Worm (Caenorhabditis elegans) whole organism, L3 larva: ENCODE data around the gene din-1.

ENCODE experiments used
- R02D3.7 ChIP-seq: fragments of 150-350 bp; optimal IDR thresholded peaks from 2 replicates; lab custom pipeline; 2014; ENCODE audit warnings: missing biosample characterization, missing genetic modification characterization
- ZK546.5 ChIP-seq: sonication (generic microtip); optimal IDR thresholded peaks from 2 replicates; lab custom pipeline; 2017; ENCODE audit warnings: missing biosample characterization, missing genetic modification characterization
- aly-2 ChIP-seq: fragments of 150-350 bp; optimal IDR thresholded peaks from 2 replicates; lab custom pipeline; 2014; ENCODE audit warnings: missing biosample characterization, missing genetic modification characterization
- ama-1 ChIP-seq: fragments of 150-350 bp; optimal IDR thresholded peaks from 2 replicates; lab custom pipeline; 2018
- ceh-16 ChIP-seq: sonication (generic microtip); optimal IDR thresholded peaks from 2 replicates; lab custom pipeline; 2017; ENCODE audit warnings: missing biosample characterization, missing genetic modification characterization
- ceh-28 ChIP-seq: fragments of 150-350 bp; optimal IDR thresholded peaks from 2 replicates; lab custom pipeline; 2014; ENCODE audit warnings: missing biosample characterization, missing genetic modification reagents, missing genetic modification characterization
- ceh-82 ChIP-seq: fragments of 150-350 bp; optimal IDR thresholded peaks from 2 replicates; lab custom pipeline; 2014; ENCODE audit warnings: missing biosample characterization, missing genetic modification characterization
- ceh-9 ChIP-seq: sonication (generic microtip); optimal IDR thresholded peaks from 2 replicates; lab custom pipeline; 2018; ENCODE audit warnings: missing biosample characterization, missing genetic modification characterization
- daf-12 ChIP-seq: fragments of 150-350 bp; optimal IDR thresholded peaks from 2 replicates; lab custom pipeline; 2014; ENCODE audit warnings: missing biosample characterization, missing genetic modification reagents, missing genetic modification characterization
- egl-27 ChIP-seq: sonication (generic microtip); optimal IDR thresholded peaks from 4 replicates; lab custom pipeline; 2017; ENCODE audit warnings: missing biosample characterization, missing genetic modification reagents, missing genetic modification characterization
- egl-5 ChIP-seq: fragments of 150-350 bp; optimal IDR thresholded peaks from 2 replicates; lab custom pipeline; 2017; ENCODE audit warnings: missing biosample characterization, missing genetic modification reagents, missing genetic modification characterization, inconsistent platforms
- elt-1 ChIP-seq: fragments of 150-350 bp; optimal IDR thresholded peaks from 2 replicates; lab custom pipeline; 2014; ENCODE audit warnings: missing biosample characterization, missing genetic modification characterization
- elt-2 ChIP-seq: sonication (generic microtip); optimal IDR thresholded peaks from 2 replicates; lab custom pipeline; 2016; ENCODE audit warnings: missing genetic modification reagents, mild to moderate bottlenecking, missing genetic modification characterization, missing compliant biosample characterization
- elt-3 ChIP-seq, 3 experiments: fragments of 150-350 bp in 1 of 3; sonication (generic microtip) in 2 of 3; optimal IDR thresholded peaks; 2 replicates in 2 of 3; 4 replicates in 1 of 3; lab custom pipeline; 2014 to 2017; ENCODE audit warnings: missing biosample characterization in 3 of 3, missing genetic modification characterization in 3 of 3
- eor-1 ChIP-seq, 2 experiments: fragments of 150-350 bp; optimal IDR thresholded peaks; 2 replicates each; lab custom pipeline; 2014 to 2018; ENCODE audit warnings: missing biosample characterization in 2 of 2, missing genetic modification characterization in 2 of 2
- fkh-10 ChIP-seq: sonication (generic microtip); optimal IDR thresholded peaks from 2 replicates; lab custom pipeline; 2017; ENCODE audit warnings: missing biosample characterization, missing genetic modification reagents, missing genetic modification characterization
- fkh-2 ChIP-seq: fragments of 150-350 bp; optimal IDR thresholded peaks from 2 replicates; lab custom pipeline; 2014; ENCODE audit warnings: missing biosample characterization, missing genetic modification reagents, missing genetic modification characterization
- fos-1 ChIP-seq: fragments of 150-350 bp; optimal IDR thresholded peaks from 2 replicates; lab custom pipeline; 2014; ENCODE audit warnings: missing biosample characterization, missing genetic modification characterization
- hmg-11 ChIP-seq: sonication (generic microtip); optimal IDR thresholded peaks from 2 replicates; lab custom pipeline; 2016; ENCODE audit warnings: missing genetic modification characterization, missing compliant biosample characterization
- jun-1 ChIP-seq: fragments of 150-350 bp; optimal IDR thresholded peaks from 2 replicates; lab custom pipeline; 2014; ENCODE audit warnings: missing biosample characterization, missing genetic modification reagents, missing genetic modification characterization
- lin-15B ChIP-seq: fragments of 150-350 bp; optimal IDR thresholded peaks from 2 replicates; lab custom pipeline; 2014; ENCODE audit warnings: missing biosample characterization, missing genetic modification characterization
- lin-39 ChIP-seq: fragments of 150-350 bp; optimal IDR thresholded peaks from 2 replicates; lab custom pipeline; 2018; ENCODE audit warnings: missing biosample characterization, missing genetic modification reagents, missing genetic modification characterization
- lsy-12 ChIP-seq: sonication (generic microtip); optimal IDR thresholded peaks from 2 replicates; lab custom pipeline; 2016; ENCODE audit warnings: mild to moderate bottlenecking, missing genetic modification characterization, missing compliant biosample characterization
- mdl-1 ChIP-seq: fragments of 150-350 bp; optimal IDR thresholded peaks from 2 replicates; lab custom pipeline; 2014; ENCODE audit warnings: missing biosample characterization, missing genetic modification characterization
- mml-1 ChIP-seq: fragments of 150-350 bp; sonication (generic microtip); optimal IDR thresholded peaks from 3 replicates; lab custom pipeline; 2014; ENCODE audit warnings: missing biosample characterization, missing genetic modification characterization
- nfya-1 ChIP-seq: sonication (generic microtip); optimal IDR thresholded peaks from 2 replicates; lab custom pipeline; 2017; ENCODE audit warnings: missing genetic modification characterization, mild to moderate bottlenecking, missing compliant biosample characterization, antibody characterized with exemption, moderate library complexity; ENCODE audit not compliant: insufficient read depth
- nhr-11 ChIP-seq: fragments of 150-350 bp; optimal IDR thresholded peaks from 2 replicates; lab custom pipeline; 2014; ENCODE audit warnings: missing biosample characterization, missing genetic modification characterization
- nhr-12 ChIP-seq: fragments of 150-350 bp; optimal IDR thresholded peaks from 2 replicates; lab custom pipeline; 2014; ENCODE audit warnings: missing biosample characterization, missing genetic modification characterization
- nhr-23 ChIP-seq: fragments of 150-350 bp; optimal IDR thresholded peaks from 2 replicates; lab custom pipeline; 2014; ENCODE audit warnings: missing biosample characterization, missing genetic modification reagents, missing genetic modification characterization
- nhr-237 ChIP-seq: fragments of 150-350 bp; optimal IDR thresholded peaks from 2 replicates; lab custom pipeline; 2014; ENCODE audit warnings: missing biosample characterization, missing genetic modification characterization
- nhr-25 ChIP-seq: sonication (generic microtip); optimal IDR thresholded peaks from 2 replicates; lab custom pipeline; 2017; ENCODE audit warnings: missing biosample characterization, missing genetic modification characterization
- nhr-28 ChIP-seq: fragments of 150-350 bp; optimal IDR thresholded peaks from 2 replicates; lab custom pipeline; 2014; ENCODE audit warnings: missing biosample characterization, missing genetic modification characterization
- nhr-43 ChIP-seq: sonication (generic microtip); optimal IDR thresholded peaks from 2 replicates; lab custom pipeline; 2016; ENCODE audit warnings: mild to moderate bottlenecking, missing genetic modification characterization, missing compliant biosample characterization; ENCODE audit not compliant: poor library complexity, severe bottlenecking
- nhr-67 ChIP-seq: fragments of 150-350 bp; optimal IDR thresholded peaks from 2 replicates; lab custom pipeline; 2014; ENCODE audit warnings: missing biosample characterization, missing genetic modification characterization
- nhr-76 ChIP-seq: fragments of 150-350 bp; sonication (generic microtip); optimal IDR thresholded peaks from 5 replicates; lab custom pipeline; 2014; ENCODE audit warnings: missing biosample characterization, missing genetic modification characterization
- nhr-77 ChIP-seq: fragments of 150-350 bp; optimal IDR thresholded peaks from 2 replicates; lab custom pipeline; 2014; ENCODE audit warnings: missing biosample characterization, missing genetic modification characterization
- pha-4 ChIP-seq: fragments of 150-350 bp; optimal IDR thresholded peaks from 2 replicates; lab custom pipeline; 2014; ENCODE audit warnings: missing biosample characterization, missing genetic modification reagents, missing genetic modification characterization
- pqm-1 ChIP-seq: fragments of 150-350 bp; optimal IDR thresholded peaks from 2 replicates; lab custom pipeline; 2017; ENCODE audit warnings: missing biosample characterization, missing genetic modification characterization, inconsistent platforms
- sea-2 ChIP-seq: fragments of 150-350 bp; sonication (generic microtip); optimal IDR thresholded peaks from 4 replicates; lab custom pipeline; 2014; ENCODE audit warnings: missing biosample characterization, missing genetic modification reagents, missing genetic modification characterization
- skn-1 ChIP-seq: fragments of 150-350 bp; optimal IDR thresholded peaks from 2 replicates; lab custom pipeline; 2014; ENCODE audit warnings: missing biosample characterization, missing genetic modification characterization
- snpc-4 ChIP-seq: fragments of 150-350 bp; optimal IDR thresholded peaks from 2 replicates; lab custom pipeline; 2014; ENCODE audit warnings: missing biosample characterization, missing genetic modification characterization
- tbx-2 ChIP-seq: sonication (generic microtip); optimal IDR thresholded peaks from 2 replicates; lab custom pipeline; 2016; ENCODE audit warnings: mild to moderate bottlenecking, missing genetic modification characterization, missing compliant biosample characterization
- unc-39 ChIP-seq: sonication (generic microtip); optimal IDR thresholded peaks from 4 replicates; lab custom pipeline; 2017; ENCODE audit warnings: missing biosample characterization, missing genetic modification characterization
- unc-62 ChIP-seq: fragments of 150-350 bp; sonication (generic microtip); optimal IDR thresholded peaks from 4 replicates; lab custom pipeline; 2014; ENCODE audit warnings: missing biosample characterization, missing genetic modification reagents, missing genetic modification characterization
- zag-1 ChIP-seq: fragments of 150-350 bp; optimal IDR thresholded peaks from 2 replicates; lab custom pipeline; 2014; ENCODE audit warnings: missing biosample characterization, missing genetic modification characterization
- ztf-11 ChIP-seq: fragments of 150-350 bp; optimal IDR thresholded peaks from 2 replicates; lab custom pipeline; 2014; ENCODE audit warnings: missing biosample characterization, missing genetic modification characterization
- ztf-4 ChIP-seq: fragments of 150-350 bp; optimal IDR thresholded peaks from 2 replicates; lab custom pipeline; 2014; ENCODE audit warnings: missing biosample characterization, missing genetic modification characterization

The din-1 gene

DNA sequence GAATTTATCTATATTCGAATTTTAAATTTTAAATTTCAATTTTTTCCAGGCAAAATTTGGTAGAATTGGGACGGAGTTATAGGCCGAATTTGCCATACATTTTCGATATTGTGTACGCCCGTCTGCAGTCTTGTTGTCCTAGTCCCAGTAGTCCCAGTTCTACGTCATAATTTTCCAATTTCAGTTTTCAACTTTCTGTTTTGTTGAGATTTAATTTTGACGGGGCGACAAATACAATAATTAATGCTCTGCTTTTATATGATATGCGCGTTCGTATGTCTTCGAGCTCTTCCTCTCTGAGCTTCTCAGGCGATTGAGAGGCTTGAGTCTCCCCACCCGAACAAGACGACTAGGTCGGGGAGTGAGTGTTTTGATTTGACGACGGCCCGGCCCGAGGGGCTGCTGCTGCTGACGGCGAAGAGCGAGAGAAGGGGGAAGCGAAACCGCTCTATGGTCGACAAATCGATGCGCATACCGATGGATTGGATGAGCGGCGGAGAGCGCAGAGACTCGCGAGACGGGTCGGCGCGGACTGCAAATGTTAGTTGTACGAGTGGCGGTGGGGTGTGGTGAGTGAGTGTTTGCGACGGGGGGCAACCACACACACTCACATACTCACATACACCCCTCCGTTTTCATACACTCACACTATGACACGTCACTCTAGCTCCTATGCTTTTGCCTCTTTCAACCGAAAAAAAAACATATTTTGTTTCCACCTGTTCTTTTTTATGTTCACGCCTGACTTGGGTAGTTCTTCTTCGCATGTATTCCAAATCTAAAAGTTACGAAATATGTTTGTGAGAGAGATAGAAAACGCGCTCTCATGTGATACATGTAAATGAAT, 1.5 kb upstream of the din-1 start:
- TF ChIP-seq nhr-11 (tag; lab: Kevin White, UChicago): peak; percentile 81
- no peak for TF ChIP-seq ztf-11
- TF ChIP-seq nhr-76 (tag; lab: Kevin White, UChicago): no peak
- peak; percentile 80 for TF ChIP-seq unc-62
- peak; percentile 72 for TF ChIP-seq nhr-25 (tag; lab: Kevin White, UChicago)
- peak; percentile 40 for TF ChIP-seq egl-27
- peak; percentile 54 for TF ChIP-seq R02D3.7 (tag; lab: Kevin White, UChicago)
- peak; percentile 9 for TF ChIP-seq nhr-43 (tag; lab: Kevin White, UChicago)
- TF ChIP-seq sea-2 (GFP tag; lab: Kevin White, UChicago): peak; percentile 96
- TF ChIP-seq tbx-2: peak; percentile 10
- peak; percentile 91 for TF ChIP-seq ama-1 (lab: Kevin White, UChicago)
- TF ChIP-seq elt-2 (tag; lab: Kevin White, UChicago): peak; percentile 75
- peak; percentile 50 for TF ChIP-seq fos-1 (tag; lab: Kevin White, UChicago)
- TF ChIP-seq eor-1 (tag; optimal IDR thresholded peaks at IDR 0.05; lab: Kevin White, UChicago): no peak
- no peak for TF ChIP-seq ZK546.5 (tag; lab: Kevin White, UChicago)
- TF ChIP-seq lin-39 (tag; lab: Kevin White, UChicago): peak; percentile 99
- TF ChIP-seq egl-5 (tag; lab: Kevin White, UChicago): no peak
- no peak for TF ChIP-seq elt-1 (tag; lab: Kevin White, UChicago)
- TF ChIP-seq lin-15B (tag; lab: Kevin White, UChicago): peak; percentile 72
- TF ChIP-seq pha-4 (tag; lab: Kevin White, UChicago): peak; percentile 89
- TF ChIP-seq nhr-77 (tag; lab: Kevin White, UChicago): no peak
- TF ChIP-seq fkh-10 (GFP tag; lab: Kevin White, UChicago): no peak
- TF ChIP-seq pqm-1 (tag; lab: Kevin White, UChicago): peak; percentile 55
- no peak for TF ChIP-seq nhr-28 (tag; lab: Kevin White, UChicago)
- peak; percentile 89 for TF ChIP-seq nfya-1 (tag; lab: Kevin White, UChicago)
- peak; percentile 46 for TF ChIP-seq snpc-4 (tag; lab: Kevin White, UChicago)
- peak; percentile 81 for TF ChIP-seq lsy-12
- peak; percentile 86 for TF ChIP-seq jun-1 (tag; lab: Kevin White, UChicago)
- TF ChIP-seq unc-39: no peak
- TF ChIP-seq hmg-11 (tag; lab: Kevin White, UChicago): peak; percentile 87
- no peak for TF ChIP-seq daf-12 (tag; lab: Kevin White, UChicago)
- TF ChIP-seq aly-2: no peak
- TF ChIP-seq nhr-67 (tag; lab: Kevin White, UChicago): no peak
- TF ChIP-seq nhr-12 (tag; lab: Kevin White, UChicago): no peak
- peak; percentile 79 for TF ChIP-seq nhr-23
- TF ChIP-seq fkh-2 (tag; lab: Kevin White, UChicago): peak; percentile 19
- no peak for TF ChIP-seq mml-1 (tag; lab: Kevin White, UChicago)
- TF ChIP-seq ceh-82 (tag; lab: Kevin White, UChicago): no peak
- peak in 1 of 3 experiments; percentile 25 for TF ChIP-seq elt-3 (tag; optimal IDR thresholded peaks at IDR 0.05; lab: Kevin White, UChicago)
- TF ChIP-seq mdl-1 (tag; lab: Kevin White, UChicago): no peak
- no peak for TF ChIP-seq nhr-237
- peak; percentile 35 for TF ChIP-seq zag-1 (tag; lab: Kevin White, UChicago)
- TF ChIP-seq ztf-4: peak; percentile 2
- TF ChIP-seq ceh-16: no peak
- TF ChIP-seq ceh-28: peak; percentile 87
- TF ChIP-seq ceh-9: no peak
- TF ChIP-seq skn-1 (tag; lab: Kevin White, UChicago): peak; percentile 49
